Fruit fly (Drosophila melanogaster): Measurements from ENCODE around the gene Whamy.

dm6 chr3R:9800644-9801330, 26.6 kb upstream of the Whamy start, which contains the start of the genes CG9467 and CG8526:
- no peak for TF ChIP-seq h (optimal IDR thresholded peaks at IDR 0.05)
- TF ChIP-seq ttk (optimal IDR thresholded peaks at IDR 0.05) = no peak

Measured in Kc167 (cell line).